Fruit fly (Drosophila melanogaster) S2 (cell line): ENCODE data around the gene Spn.

Source experiments
- CG8478 ChIP-seq: fragments of >200 bp; optimal IDR thresholded peaks from 2 replicates; lab custom pipeline; 2018
- CTCF ChIP-seq, 2 experiments: fragments of >200 bp; optimal IDR thresholded peaks; 2 replicates each; lab custom pipeline; 2018

dm6 chr3L:2577096-2577831, 23.2 kb upstream of the Spn start:
- TF ChIP-seq CG8478 (lab: Kevin White, UChicago), result no peak
- TF ChIP-seq CTCF (optimal IDR thresholded peaks at IDR 0.05; lab: Kevin White, UChicago), result no peak
